Worm (Caenorhabditis elegans) whole organism, L4/young adult: Measurements from ENCODE around the gene acr-12.

Experiments
- W03F9.2 ChIP-seq: fragments of 150-350 bp; optimal IDR thresholded peaks from 2 replicates; lab custom pipeline; 2014; ENCODE audit warnings: missing biosample characterization, missing genetic modification characterization
- dao-5 ChIP-seq: sonication (generic microtip); optimal IDR thresholded peaks from 2 replicates; lab custom pipeline; 2016; ENCODE audit warnings: missing genotype, missing genetic modification characterization, moderate library complexity, missing compliant biosample characterization
- him-1 ChIP-seq: sonication (generic microtip); optimal IDR thresholded peaks from 2 replicates; lab custom pipeline; 2016; ENCODE audit warnings: missing genotype, missing genetic modification reagents, missing genetic modification characterization, missing compliant biosample characterization

ce11 chrX:13541335-13541734 is 8.7 kb downstream of the acr-12 start:
- TF ChIP-seq him-1 (tag; lab: Kevin White, UChicago): no peak
- TF ChIP-seq W03F9.2: no peak
- TF ChIP-seq dao-5 (tag; lab: Kevin White, UChicago): no peak
